Worm (Caenorhabditis elegans): Measurements from ENCODE around the gene best-19.

The best-19 gene

ce11 chrIV:322497-322896, 39.0 kb downstream of the best-19 start, which contains the start of gene grl-26 (continued):
- peak; percentile 45 for TF ChIP-seq sma-9 (GFP tag; optimal IDR thresholded peaks at IDR 0.05)
- no peak for TF ChIP-seq sma-9 (tag; optimal IDR thresholded peaks at IDR 0.05)
- no peak for TF ChIP-seq aly-2 (tag; optimal IDR thresholded peaks at IDR 0.05)
- no peak for TF ChIP-seq ZK546.5 (tag; optimal IDR thresholded peaks at IDR 0.05)
- TF ChIP-seq unc-62 (GFP tag; optimal IDR thresholded peaks at IDR 0.05), result no peak
- no peak for TF ChIP-seq nhr-11 (tag; optimal IDR thresholded peaks at IDR 0.05)
- no peak for TF ChIP-seq blmp-1 (tag; optimal IDR thresholded peaks at IDR 0.05; ENCODE audit: insufficient read depth)
- peak in 1 of 2 experiments; percentile 26 for TF ChIP-seq mdl-1 (tag; optimal IDR thresholded peaks at IDR 0.05)
- peak; percentile 8 for TF ChIP-seq lin-11 (tag; optimal IDR thresholded peaks at IDR 0.05)
- TF ChIP-seq ztf-11 (tag; optimal IDR thresholded peaks at IDR 0.05), result no peak
- peak; percentile 36 for TF ChIP-seq crh-2 (tag; optimal IDR thresholded peaks at IDR 0.05)
- no peak for TF ChIP-seq dmd-4 (tag; optimal IDR thresholded peaks at IDR 0.05)
- TF ChIP-seq ztf-1 (GFP tag; conservative IDR thresholded peaks at IDR 0.05), result no peak
- TF ChIP-seq mab-5 (tag; optimal IDR thresholded peaks at IDR 0.05), result no peak
- no peak for TF ChIP-seq lsy-2 (tag; optimal IDR thresholded peaks at IDR 0.05)
- no peak for TF ChIP-seq sem-4 (tag; optimal IDR thresholded peaks at IDR 0.05)
- TF ChIP-seq lin-13 (GFP tag; optimal IDR thresholded peaks at IDR 0.05), result peak; percentile 42
- TF ChIP-seq nhr-129 (tag; optimal IDR thresholded peaks at IDR 0.05), result peak; percentile 60
- TF ChIP-seq R02D3.7 (tag; optimal IDR thresholded peaks at IDR 0.05), result no peak
- peak; percentile 54 for TF ChIP-seq sma-3 (GFP tag; optimal IDR thresholded peaks at IDR 0.05)
- TF ChIP-seq C34F6.9 (tag; optimal IDR thresholded peaks at IDR 0.05), result peak; percentile 33
- TF ChIP-seq nhr-6 (tag; optimal IDR thresholded peaks at IDR 0.05), result no peak
- no peak for TF ChIP-seq ceh-82 (tag; optimal IDR thresholded peaks at IDR 0.05)
- TF ChIP-seq snpc-4 (tag; optimal IDR thresholded peaks at IDR 0.05), result no peak

- TF ChIP-seq skn-1 (tag; optimal IDR thresholded peaks at IDR 0.05), result no peak
- TF ChIP-seq F13H6.1 (tag; optimal IDR thresholded peaks at IDR 0.05), result no peak
- no peak for TF ChIP-seq mab-5 (tag; optimal IDR thresholded peaks at IDR 0.05)
- TF ChIP-seq ceh-82 (tag; optimal IDR thresholded peaks at IDR 0.05), result no peak
- TF ChIP-seq aly-2 (tag; optimal IDR thresholded peaks at IDR 0.05), result no peak
- no peak for TF ChIP-seq unc-39 (tag; optimal IDR thresholded peaks at IDR 0.05)
- no peak for TF ChIP-seq alr-1 (tag; optimal IDR thresholded peaks at IDR 0.05)
- TF ChIP-seq nhr-77 (tag; optimal IDR thresholded peaks at IDR 0.05), result no peak
- no peak for TF ChIP-seq nhr-6 (tag; optimal IDR thresholded peaks at IDR 0.05)
- TF ChIP-seq sem-4 (tag; optimal IDR thresholded peaks at IDR 0.05), result no peak
- no peak for TF ChIP-seq zag-1 (tag; optimal IDR thresholded peaks at IDR 0.05)
- TF ChIP-seq sma-9 (GFP tag; optimal IDR thresholded peaks at IDR 0.05), result no peak
- no peak for TF ChIP-seq sma-9 (tag; optimal IDR thresholded peaks at IDR 0.05)
- TF ChIP-seq ZK546.5 (tag; optimal IDR thresholded peaks at IDR 0.05), result no peak
These were observed 41.3 kb downstream of the best-19 start, which contains the start of gene drl-1 for ce11 chrIV:324759-325158. Gene drl-1, plus strand, starts transcription at chrIV:325059.

- TF ChIP-seq mab-5 (tag; optimal IDR thresholded peaks at IDR 0.05) (no peak), ceh-16 (tag; optimal IDR thresholded peaks at IDR 0.05) (no peak), C34F6.9 (tag; optimal IDR thresholded peaks at IDR 0.05) (no peak), F13H6.1 (tag; optimal IDR thresholded peaks at IDR 0.05) (no peak), zag-1 (tag; optimal IDR thresholded peaks at IDR 0.05) (no peak), nhr-12 (tag; optimal IDR thresholded peaks at IDR 0.05) (no peak), ztf-4 (tag; optimal IDR thresholded peaks at IDR 0.05) (no peak), gmeb-1 (tag; optimal IDR thresholded peaks at IDR 0.05) (no peak), nhr-6 (tag; optimal IDR thresholded peaks at IDR 0.05) (no peak), unc-55 (GFP tag; optimal IDR thresholded peaks at IDR 0.05) (no peak), R02D3.7 (tag; optimal IDR thresholded peaks at IDR 0.05) (no peak)
These were observed 42.2 kb downstream of the best-19 start for ce11 chrIV:325640-326039.

- TF ChIP-seq aly-2 (tag; optimal IDR thresholded peaks at IDR 0.05) (no peak), egl-27 (tag; optimal IDR thresholded peaks at IDR 0.05) (peak; percentile 33), ceh-82 (tag; optimal IDR thresholded peaks at IDR 0.05) (no peak), skn-1 (tag; optimal IDR thresholded peaks at IDR 0.05) (no peak)
These were observed 43.2 kb downstream of the best-19 start, which contains the start of gene col-101 for ce11 chrIV:326564-327070. Gene col-101, minus strand, starts transcription at chrIV:327020.

Data from whole organism, L2 larva.